Worm (Caenorhabditis elegans): ENCODE data around the gene ugt-23.
A peak's percentile ranks its signal among the peaks of the same experiment; 100 is the strongest.

The ugt-23 gene

DNA sequence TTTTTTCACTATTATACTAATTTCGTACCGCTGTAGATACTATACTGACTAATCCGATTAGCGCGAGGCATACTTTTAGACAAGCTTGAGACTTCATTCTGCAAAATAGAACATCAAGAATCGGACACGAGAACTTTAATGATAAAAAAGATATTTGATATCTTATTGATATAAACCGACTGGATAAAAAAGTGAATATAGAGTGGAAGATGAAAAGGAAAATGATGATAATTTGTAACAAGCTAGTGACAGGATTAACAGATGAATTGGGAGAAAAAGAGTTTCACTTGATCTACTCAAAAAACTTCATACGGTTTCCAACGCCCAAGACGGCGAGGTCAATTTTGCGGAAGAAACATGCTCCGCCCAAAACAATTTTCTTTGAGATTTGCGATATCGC, 24.0 kb upstream of the ugt-23 start, which contains the start of gene nas-37:
Gene nas-37, minus strand, starts transcription at position 101 of the 400 bp plus-strand sequence.
- TF ChIP-seq ceh-48 (tag; optimal IDR thresholded peaks at IDR 0.05) (no peak), nfya-1 (tag; optimal IDR thresholded peaks at IDR 0.05) (no peak), odd-2 (tag; optimal IDR thresholded peaks at IDR 0.05) (no peak), C38D4.7 (GFP tag; optimal IDR thresholded peaks at IDR 0.05) (no peak), zip-5 (tag; optimal IDR thresholded peaks at IDR 0.05) (no peak), tbx-7 (tag; optimal IDR thresholded peaks at IDR 0.05) (no peak), syd-9 (tag; optimal IDR thresholded peaks at IDR 0.05) (no peak), ttx-3 (tag; optimal IDR thresholded peaks at IDR 0.05) (no peak), dmd-4 (tag; optimal IDR thresholded peaks at IDR 0.05; ENCODE audit: borderline replicate concordance) (no peak), hlh-6 (tag; optimal IDR thresholded peaks at IDR 0.05) (no peak), T23F11.4 (GFP tag; optimal IDR thresholded peaks at IDR 0.05) (no peak), ama-1 (optimal IDR thresholded peaks at IDR 0.05) (no peak), pqm-1 (tag; optimal IDR thresholded peaks at IDR 0.05) (no peak), ceh-24 (tag; optimal IDR thresholded peaks at IDR 0.05) (no peak), pros-1 (tag; optimal IDR thresholded peaks at IDR 0.05) (no peak), pax-1 (tag; optimal IDR thresholded peaks at IDR 0.05) (no peak), npax-4 (tag; optimal IDR thresholded peaks at IDR 0.05) (no peak)

DNA sequence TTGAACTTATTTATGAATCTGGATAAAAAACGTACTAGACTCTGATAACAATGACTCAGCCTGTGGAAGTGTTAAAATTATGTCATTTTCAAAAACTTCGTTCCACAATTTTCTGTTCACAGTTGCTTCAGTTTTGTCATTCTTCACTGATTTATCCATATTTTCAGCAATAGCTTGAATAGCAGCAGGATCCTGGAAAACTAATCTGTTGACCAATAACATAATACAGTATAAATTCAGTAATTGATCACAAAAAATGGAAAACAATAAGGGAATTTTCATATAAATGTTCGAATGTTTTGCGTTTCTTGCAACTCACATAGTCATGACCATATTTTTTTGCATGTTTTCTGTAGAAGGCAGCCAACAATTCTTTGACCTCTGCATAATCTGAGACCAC, 23.6 kb upstream of the ugt-23 start:
- TF ChIP-seq K09A11.1 (tag; optimal IDR thresholded peaks at IDR 0.05; ENCODE audit: insufficient read depth) = no peak
- no peak for TF ChIP-seq pha-4 (tag; optimal IDR thresholded peaks at IDR 0.05)
- TF ChIP-seq hlh-13 (GFP tag; optimal IDR thresholded peaks at IDR 0.05) = no peak
- TF ChIP-seq npax-4 (tag; optimal IDR thresholded peaks at IDR 0.05) = no peak
- TF ChIP-seq ceh-9 (tag; optimal IDR thresholded peaks at IDR 0.05) = no peak
- no peak for TF ChIP-seq che-1 (tag; optimal IDR thresholded peaks at IDR 0.05)
- no peak for TF ChIP-seq dmd-4 (tag; optimal IDR thresholded peaks at IDR 0.05; ENCODE audit: borderline replicate concordance)
- no peak for TF ChIP-seq nfya-1 (tag; optimal IDR thresholded peaks at IDR 0.05)
- no peak for TF ChIP-seq tbx-7 (tag; optimal IDR thresholded peaks at IDR 0.05)
- no peak for TF ChIP-seq zip-5 (tag; optimal IDR thresholded peaks at IDR 0.05)
- no peak for TF ChIP-seq ceh-14 (tag; optimal IDR thresholded peaks at IDR 0.05)
- TF ChIP-seq fax-1 (tag; optimal IDR thresholded peaks at IDR 0.05) = no peak
- no peak for TF ChIP-seq pqm-1 (tag; optimal IDR thresholded peaks at IDR 0.05)
- TF ChIP-seq pat-9 (tag; optimal IDR thresholded peaks at IDR 0.05) = no peak
- no peak for TF ChIP-seq mec-3 (tag; optimal IDR thresholded peaks at IDR 0.05; ENCODE audit: borderline replicate concordance)
- TF ChIP-seq ceh-22 (tag; optimal IDR thresholded peaks at IDR 0.05) = no peak
- no peak for TF ChIP-seq pros-1 (tag; optimal IDR thresholded peaks at IDR 0.05)
- no peak for TF ChIP-seq ets-4 (tag; optimal IDR thresholded peaks at IDR 0.05)
- no peak for TF ChIP-seq ceh-30 (tag; optimal IDR thresholded peaks at IDR 0.05)
- TF ChIP-seq syd-9 (tag; optimal IDR thresholded peaks at IDR 0.05) = no peak

DNA sequence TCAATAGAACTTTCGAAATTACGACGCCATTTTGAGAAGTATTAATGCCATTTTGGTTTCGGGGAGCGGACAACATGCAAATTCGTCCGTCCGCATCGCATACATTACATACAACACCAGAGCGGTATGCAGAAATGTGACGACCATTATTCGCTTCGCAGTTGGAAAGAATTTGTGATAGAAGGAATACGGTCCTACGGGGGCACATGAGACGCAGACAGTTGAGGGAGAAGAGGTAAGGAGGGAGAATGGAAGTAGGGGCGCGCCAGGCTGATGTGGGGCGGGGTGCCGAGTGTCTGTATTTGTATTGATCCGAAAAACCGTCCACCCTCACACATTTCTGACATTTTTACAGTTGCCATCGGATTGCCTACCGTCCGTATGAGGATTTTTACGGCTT, 16.4 kb upstream of the ugt-23 start:
- TF ChIP-seq ceh-2 (tag; optimal IDR thresholded peaks at IDR 0.05) (no peak), C08G9.2 (tag; optimal IDR thresholded peaks at IDR 0.05) (no peak), eyg-1 (tag; optimal IDR thresholded peaks at IDR 0.05) (no peak), ceh-31 (tag; optimal IDR thresholded peaks at IDR 0.05) (peak; percentile 32), hlh-6 (tag; optimal IDR thresholded peaks at IDR 0.05) (peak; percentile 23), odd-2 (tag; optimal IDR thresholded peaks at IDR 0.05) (no peak), ref-2 (tag; optimal IDR thresholded peaks at IDR 0.05) (peak; percentile 55), pros-1 (tag; optimal IDR thresholded peaks at IDR 0.05) (peak; percentile 19), ceh-14 (tag; optimal IDR thresholded peaks at IDR 0.05) (no peak), syd-9 (tag; optimal IDR thresholded peaks at IDR 0.05) (no peak)

DNA sequence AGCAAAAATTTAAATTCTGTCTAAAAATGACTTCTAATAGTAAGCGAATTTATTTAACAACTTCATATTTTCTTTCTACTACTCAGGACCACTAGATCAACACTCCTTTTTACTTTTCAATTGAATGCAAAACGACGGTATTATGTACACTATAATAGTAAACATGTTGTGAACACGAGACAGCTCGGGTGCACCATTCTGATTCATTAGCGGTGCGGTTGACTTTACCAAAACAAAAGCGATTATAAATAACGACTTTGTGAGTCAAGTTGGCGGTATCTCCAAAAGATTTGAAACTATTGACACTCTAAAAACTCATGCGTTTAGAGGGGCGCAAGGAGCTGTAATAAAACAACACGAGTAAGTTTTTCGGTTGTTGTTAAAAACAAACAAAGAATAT, 15.6 kb upstream of the ugt-23 start:
- no peak for TF ChIP-seq ref-2 (tag; optimal IDR thresholded peaks at IDR 0.05)
- TF ChIP-seq ttx-3 (tag; optimal IDR thresholded peaks at IDR 0.05) = no peak
- no peak for TF ChIP-seq Y22D7AL.16 (tag; optimal IDR thresholded peaks at IDR 0.05)
- TF ChIP-seq C38D4.7 (GFP tag; optimal IDR thresholded peaks at IDR 0.05) = no peak
- no peak for TF ChIP-seq mec-3 (tag; optimal IDR thresholded peaks at IDR 0.05; ENCODE audit: borderline replicate concordance)
- TF ChIP-seq pag-3 (tag; optimal IDR thresholded peaks at IDR 0.05; ENCODE audit: borderline replicate concordance) = no peak
- no peak for TF ChIP-seq lin-11 (tag; optimal IDR thresholded peaks at IDR 0.05)
- no peak for TF ChIP-seq tbx-7 (tag; optimal IDR thresholded peaks at IDR 0.05)

All from whole organism, late embryonic.